Fruit fly (Drosophila melanogaster) whole organism, embryonic: ENCODE data around the gene CG15343.

ENCODE experiments used
- CG10147 ChIP-seq: fragments of 200-800 bp; sonication (Bioruptor generic); optimal IDR thresholded peaks from 2 replicates; lab custom pipeline; 2019; ENCODE audit warnings: missing biosample characterization, mild to moderate bottlenecking, missing genetic modification characterization, moderate library complexity
- CG12071 ChIP-seq: fragments of 200-800 bp; sonication (Bioruptor generic); optimal IDR thresholded peaks from 3 replicates; lab custom pipeline; 2018; ENCODE audit warnings: missing biosample characterization, mild to moderate bottlenecking, missing genetic modification characterization
- CG32772 ChIP-seq: fragments of 200-800 bp; sonication (Bioruptor generic); IDR thresholded peaks from 2 replicates; pipeline ENCODE4 v1.3.6; 2022; ENCODE audit warnings: missing biosample characterization, missing genetic modification characterization
- CG4707 ChIP-seq: fragments of 200-800 bp; sonication (Bioruptor generic); optimal IDR thresholded peaks from 2 replicates; lab custom pipeline; 2018; ENCODE audit warnings: missing biosample characterization, mild to moderate bottlenecking, missing genetic modification characterization, moderate library complexity
- ERR ChIP-seq: fragments of 200-800 bp; sonication (Bioruptor generic); optimal IDR thresholded peaks from 2 replicates; lab custom pipeline; 2016; ENCODE audit warnings: missing biosample characterization, missing genetic modification characterization
- Mes4 ChIP-seq: fragments of 200-800 bp; sonication (Bioruptor generic); optimal IDR thresholded peaks from 2 replicates; lab custom pipeline; 2016; ENCODE audit warnings: missing biosample characterization, missing genetic modification characterization
- Tbp ChIP-seq: fragments of >200 bp; optimal IDR thresholded peaks from 2 replicates; lab custom pipeline; 2018; ENCODE audit warnings: missing biosample characterization, missing genetic modification characterization
- Usf ChIP-seq: fragments of 200-800 bp; sonication (Bioruptor generic); optimal IDR thresholded peaks from 2 replicates; lab custom pipeline; 2017; ENCODE audit warnings: missing genotype, missing biosample characterization, missing genetic modification characterization
- cg ChIP-seq: fragments of 200-800 bp; sonication (Bioruptor generic); optimal IDR thresholded peaks from 3 replicates; lab custom pipeline; 2019; ENCODE audit warnings: missing biosample characterization, mild to moderate bottlenecking, missing genetic modification characterization, moderate library complexity
- eyg ChIP-seq: fragments of 200-800 bp; sonication (Bioruptor generic); optimal IDR thresholded peaks from 3 replicates; lab custom pipeline; 2016; ENCODE audit warnings: missing biosample characterization, missing genetic modification characterization
- jumu ChIP-seq: fragments of 200-800 bp; sonication (Bioruptor generic); optimal IDR thresholded peaks from 3 replicates; lab custom pipeline; 2016; ENCODE audit warnings: missing biosample characterization, missing genetic modification characterization
- z ChIP-seq: fragments of 200-800 bp; sonication (Bioruptor generic); IDR thresholded peaks from 3 replicates; pipeline ENCODE4 v1.3.6; 2022; ENCODE audit warnings: missing biosample characterization, missing genetic modification characterization
- zen ChIP-seq: fragments of 200-800 bp; sonication (Bioruptor generic); optimal IDR thresholded peaks from 3 replicates; lab custom pipeline; 2018; ENCODE audit warnings: missing biosample characterization, mild to moderate bottlenecking, missing genetic modification characterization, moderate library complexity

- TF ChIP-seq CG32772 (no peak), CG10147 (GFP tag; lab: Kevin White, UChicago) (no peak), CG4707 (GFP tag; lab: Kevin White, UChicago) (no peak), zen (no peak), jumu (GFP tag; lab: Kevin White, UChicago) (no peak), Usf (GFP tag; lab: Kevin White, UChicago) (no peak), Tbp (GFP tag; lab: Kevin White, UChicago) (no peak), ERR (GFP tag; lab: Kevin White, UChicago) (no peak), Mes4 (GFP tag; lab: Kevin White, UChicago) (no peak), CG12071 (no peak), eyg (no peak), cg (GFP tag; lab: Kevin White, UChicago) (no peak), z (GFP tag; lab: Robert Waterston, UW) (no peak)
Observed at dm6 chrX:8273291-8273690, 315 bp downstream of the CG15343 start, which contains the start of gene CG1636.
